8 worm cellular contexts compared by ENCODE assay signal in genomic region chrIV:7789521-7789949, ce11.
TF ChIP-seq lines count a peak whose summit lies in the region.

TSS of gene imp-3 (minus strand) at chrIV:7789613.

TF ChIP-seq in whole organism, L1 larva, 84 proteins besides CTCF, POLR2A, EP300 and RAD21 (continues in another document):
- peak; percentile 32 for TF ChIP-seq unc-130 (tag; optimal IDR thresholded peaks at IDR 0.05; lab: Kevin White, UChicago)
- TF ChIP-seq fkh-8 (tag; optimal IDR thresholded peaks at IDR 0.05; lab: Kevin White, UChicago), result no peak
- TF ChIP-seq snu-23 (GFP tag; optimal IDR thresholded peaks at IDR 0.05; lab: Kevin White, UChicago), result peak; percentile 57
- TF ChIP-seq jun-1 (tag; optimal IDR thresholded peaks at IDR 0.05; lab: Kevin White, UChicago), result no peak
- TF ChIP-seq elt-3 (tag; optimal IDR thresholded peaks at IDR 0.05; lab: Kevin White, UChicago), result peak in 3 of 6 experiments; percentile 12 to 56 (median 15)
- TF ChIP-seq mdl-1 (tag; optimal IDR thresholded peaks at IDR 0.05; lab: Kevin White, UChicago), result peak in 1 of 2 experiments; percentile 78
- no peak for TF ChIP-seq F16B12.6 (tag; optimal IDR thresholded peaks at IDR 0.05; lab: Kevin White, UChicago)
- TF ChIP-seq hpl-2 (GFP tag; optimal IDR thresholded peaks at IDR 0.05; lab: Kevin White, UChicago), result no peak
- TF ChIP-seq rnt-1 (tag; optimal IDR thresholded peaks at IDR 0.05; lab: Kevin White, UChicago), result peak; percentile 31
- no peak for TF ChIP-seq nhr-11 (tag; optimal IDR thresholded peaks at IDR 0.05; lab: Kevin White, UChicago)
- TF ChIP-seq xbp-1 (tag; optimal IDR thresholded peaks at IDR 0.05; lab: Kevin White, UChicago), result peak; percentile 7

TF ChIP-seq in whole organism, L2 larva, 48 proteins besides CTCF, POLR2A, EP300 and RAD21 (continues in another document):
- TF ChIP-seq nhr-25 (tag; optimal IDR thresholded peaks at IDR 0.05; lab: Kevin White, UChicago), result peak; percentile 65
- TF ChIP-seq nhr-6 (tag; optimal IDR thresholded peaks at IDR 0.05; lab: Kevin White, UChicago), result peak; percentile 32
- TF ChIP-seq sem-4 (tag; optimal IDR thresholded peaks at IDR 0.05; lab: Kevin White, UChicago), result no peak
- no peak for TF ChIP-seq snpc-4 (tag; optimal IDR thresholded peaks at IDR 0.05; lab: Kevin White, UChicago)
- TF ChIP-seq nhr-23 (tag; optimal IDR thresholded peaks at IDR 0.05; lab: Kevin White, UChicago), result no peak
- no peak for TF ChIP-seq ceh-16 (tag; optimal IDR thresholded peaks at IDR 0.05; lab: Kevin White, UChicago)
- no peak for TF ChIP-seq elt-1 (tag; optimal IDR thresholded peaks at IDR 0.05; lab: Kevin White, UChicago)
- no peak for TF ChIP-seq ztf-4 (tag; optimal IDR thresholded peaks at IDR 0.05; lab: Kevin White, UChicago)
- TF ChIP-seq zag-1 (tag; optimal IDR thresholded peaks at IDR 0.05; lab: Kevin White, UChicago), result no peak
- no peak for TF ChIP-seq nhr-11 (tag; optimal IDR thresholded peaks at IDR 0.05; lab: Kevin White, UChicago)
- TF ChIP-seq peb-1 (tag; optimal IDR thresholded peaks at IDR 0.05; lab: Kevin White, UChicago), result no peak
- TF ChIP-seq sma-3 (GFP tag; optimal IDR thresholded peaks at IDR 0.05; lab: Kevin White, UChicago), result peak; percentile 61

TF ChIP-seq in whole organism, L3 larva, 47 proteins besides CTCF, POLR2A, EP300 and RAD21 (continues in another document):
- TF ChIP-seq elt-2 (tag; optimal IDR thresholded peaks at IDR 0.05; lab: Kevin White, UChicago) (peak; percentile 48), nhr-25 (tag; optimal IDR thresholded peaks at IDR 0.05; lab: Kevin White, UChicago) (peak; percentile 43), ZK546.5 (tag; optimal IDR thresholded peaks at IDR 0.05; lab: Kevin White, UChicago) (no peak), daf-12 (tag; optimal IDR thresholded peaks at IDR 0.05; lab: Kevin White, UChicago) (no peak), unc-39 (tag; optimal IDR thresholded peaks at IDR 0.05; lab: Kevin White, UChicago) (no peak), unc-62 (GFP tag; optimal IDR thresholded peaks at IDR 0.05; lab: Kevin White, UChicago) (no peak), skn-1 (tag; optimal IDR thresholded peaks at IDR 0.05; lab: Kevin White, UChicago) (no peak), nhr-67 (tag; optimal IDR thresholded peaks at IDR 0.05; lab: Kevin White, UChicago) (no peak), lsy-12 (tag; optimal IDR thresholded peaks at IDR 0.05; lab: Kevin White, UChicago) (peak; percentile 46), fos-1 (tag; optimal IDR thresholded peaks at IDR 0.05; lab: Kevin White, UChicago) (no peak), egl-27 (tag; optimal IDR thresholded peaks at IDR 0.05; lab: Kevin White, UChicago) (no peak), nhr-77 (tag; optimal IDR thresholded peaks at IDR 0.05; lab: Kevin White, UChicago) (no peak), eor-1 (tag; optimal IDR thresholded peaks at IDR 0.05; lab: Kevin White, UChicago) (no peak)

TF ChIP-seq in whole organism, L4 larva, 104 proteins besides CTCF, POLR2A, EP300 and RAD21 (continues in another document):
- no peak for TF ChIP-seq ceh-82 (tag; optimal IDR thresholded peaks at IDR 0.05; lab: Kevin White, UChicago)
- TF ChIP-seq hlh-11 (tag; optimal IDR thresholded peaks at IDR 0.05; lab: Kevin White, UChicago), result peak; percentile 67
- no peak for TF ChIP-seq ceh-62 (tag; optimal IDR thresholded peaks at IDR 0.05; lab: Kevin White, UChicago)
- TF ChIP-seq mep-1 (tag; optimal IDR thresholded peaks at IDR 0.05; lab: Kevin White, UChicago), result peak; percentile 77
- 0 out of 2 replicates have a peak, but pooled peaks have one; percentile 30 for TF ChIP-seq php-3 (GFP tag; IDR thresholded peaks at IDR 0.05; lab: Robert Waterston, UW)
- TF ChIP-seq unc-130 (GFP tag; optimal IDR thresholded peaks at IDR 0.05; lab: Kevin White, UChicago), result no peak
- peak; percentile 35 for TF ChIP-seq nhr-102 (tag; optimal IDR thresholded peaks at IDR 0.05; lab: Kevin White, UChicago)
- TF ChIP-seq F10B5.3 (tag; optimal IDR thresholded peaks at IDR 0.05; lab: Kevin White, UChicago), result no peak
- peak in 1 of 2 experiments; percentile 53 for TF ChIP-seq hif-1 (tag; optimal IDR thresholded peaks at IDR 0.05; lab: Kevin White, UChicago)
- peak; percentile 36 for TF ChIP-seq gei-8 (GFP tag; optimal IDR thresholded peaks at IDR 0.05; lab: Kevin White, UChicago)
- peak; percentile 84 for TF ChIP-seq mxl-3 (GFP tag; optimal IDR thresholded peaks at IDR 0.05; lab: Kevin White, UChicago)
- TF ChIP-seq ama-1 (optimal IDR thresholded peaks at IDR 0.05; lab: Kevin White, UChicago), result peak; percentile 97

TF ChIP-seq in whole organism, early embryonic, 17 proteins besides CTCF, POLR2A, EP300 and RAD21:
- TF ChIP-seq sea-1 (GFP tag; conservative IDR thresholded peaks at IDR 0.05; lab: Robert Waterston, UW), result 0 out of 2 replicates have a peak, but pooled peaks have one; percentile 21
- no peak for TF ChIP-seq ceh-13 (GFP tag; optimal IDR thresholded peaks at IDR 0.05; lab: Kevin White, UChicago)
- no peak for TF ChIP-seq tra-4 (tag; optimal IDR thresholded peaks at IDR 0.05; lab: Kevin White, UChicago)
- peak; percentile 67 for TF ChIP-seq ama-1 (optimal IDR thresholded peaks at IDR 0.05; lab: Kevin White, UChicago)
- TF ChIP-seq F13C5.2 (tag; optimal IDR thresholded peaks at IDR 0.05; lab: Kevin White, UChicago), result no peak
- TF ChIP-seq ets-7 (tag; optimal IDR thresholded peaks at IDR 0.05; lab: Kevin White, UChicago), result no peak
- TF ChIP-seq flt-1 (GFP tag; IDR thresholded peaks at IDR 0.05; lab: Robert Waterston, UW), result no peak
- TF ChIP-seq hnd-1 (tag; optimal IDR thresholded peaks at IDR 0.05; lab: Kevin White, UChicago), result no peak
- no peak for TF ChIP-seq scrt-1 (GFP tag; IDR thresholded peaks at IDR 0.05; lab: Robert Waterston, UW)
- no peak for TF ChIP-seq hmbx-1 (tag; optimal IDR thresholded peaks at IDR 0.05; lab: Kevin White, UChicago)
- TF ChIP-seq B0310.2 (tag; optimal IDR thresholded peaks at IDR 0.05; lab: Kevin White, UChicago), result no peak
- no peak for TF ChIP-seq hmg-4 (GFP tag; optimal IDR thresholded peaks at IDR 0.05; lab: Kevin White, UChicago)
- TF ChIP-seq tbx-11 (GFP tag; IDR thresholded peaks at IDR 0.05; lab: Robert Waterston, UW), result no peak

TF ChIP-seq in whole organism, late embryonic, 69 proteins besides CTCF, POLR2A, EP300 and RAD21:
- peak; percentile 5 for TF ChIP-seq lin-11 (tag; optimal IDR thresholded peaks at IDR 0.05; lab: Kevin White, UChicago)
- peak; percentile 54 for TF ChIP-seq ama-1 (optimal IDR thresholded peaks at IDR 0.05; lab: Kevin White, UChicago)
- peak; percentile 22 for TF ChIP-seq ceh-48 (tag; optimal IDR thresholded peaks at IDR 0.05; lab: Kevin White, UChicago)
- no peak for TF ChIP-seq lim-6 (tag; optimal IDR thresholded peaks at IDR 0.05; lab: Kevin White, UChicago)
- TF ChIP-seq ceh-34 (tag; optimal IDR thresholded peaks at IDR 0.05; lab: Kevin White, UChicago), result peak; percentile 1
- no peak for TF ChIP-seq sox-2 (GFP tag; IDR thresholded peaks at IDR 0.05; lab: Robert Waterston, UW)
- TF ChIP-seq hlh-15 (tag; optimal IDR thresholded peaks at IDR 0.05; lab: Kevin White, UChicago), result no peak
- no peak for TF ChIP-seq madf-2 (tag; optimal IDR thresholded peaks at IDR 0.05; lab: Kevin White, UChicago)
- TF ChIP-seq hlh-30 (tag; optimal IDR thresholded peaks at IDR 0.05; lab: Kevin White, UChicago; ENCODE audit: insufficient read depth), result peak; percentile 12
TF ChIP-seq in whole organism, late embryonic: peak in this region for 5.

TF ChIP-seq in whole organism, mixed stage, embryonic, 35 proteins besides CTCF, POLR2A, EP300 and RAD21:
- TF ChIP-seq lin-13 (tag; optimal IDR thresholded peaks at IDR 0.05; lab: Kevin White, UChicago) (no peak), hlh-1 (tag; optimal IDR thresholded peaks at IDR 0.05; lab: Kevin White, UChicago) (peak; percentile 7), sem-2 (GFP tag; optimal IDR thresholded peaks at IDR 0.05; lab: Kevin White, UChicago) (peak; percentile 17), lsy-2 (tag; optimal IDR thresholded peaks at IDR 0.05; lab: Kevin White, UChicago) (peak; percentile 25)

TF ChIP-seq in whole organism, young adult, 124 proteins besides CTCF, POLR2A, EP300 and RAD21 (continues in another document):
- no peak for TF ChIP-seq ccch-3 (GFP tag; optimal IDR thresholded peaks at IDR 0.05; lab: Kevin White, UChicago)
- peak; percentile 73 for TF ChIP-seq mcd-1 (GFP tag; IDR thresholded peaks at IDR 0.05; lab: Robert Waterston, UW)
- peak; percentile 35; the same call in 1 of the 2 replicates for TF ChIP-seq aptf-3 (GFP tag; IDR thresholded peaks at IDR 0.05; lab: Robert Waterston, UW)
- TF ChIP-seq mes-4 (tag; optimal IDR thresholded peaks at IDR 0.05; lab: Kevin White, UChicago), result no peak
- TF ChIP-seq zfh-2 (GFP tag; conservative IDR thresholded peaks at IDR 0.05; lab: Robert Waterston, UW), result no peak
- peak; percentile 77 for TF ChIP-seq lin-26 (GFP tag; IDR thresholded peaks at IDR 0.05; lab: Robert Waterston, UW)
- TF ChIP-seq Y56A3A.18 (GFP tag; IDR thresholded peaks at IDR 0.05; lab: Robert Waterston, UW), result peak; percentile 56; the same call in 1 of the 2 replicates
- peak; percentile 1 for TF ChIP-seq gei-17 (GFP tag; optimal IDR thresholded peaks at IDR 0.05; lab: Kevin White, UChicago)
- TF ChIP-seq lin-40 (tag; optimal IDR thresholded peaks at IDR 0.05; lab: Kevin White, UChicago), result peak; percentile 60
- peak; percentile 66 for TF ChIP-seq zim-3 (tag; optimal IDR thresholded peaks at IDR 0.05; lab: Kevin White, UChicago)
- TF ChIP-seq Y67H2A.10 (GFP tag; conservative IDR thresholded peaks at IDR 0.05; lab: Robert Waterston, UW), result peak; percentile 33
- TF ChIP-seq fkh-3 (tag; optimal IDR thresholded peaks at IDR 0.05; lab: Kevin White, UChicago), result no peak
- peak; percentile 88 for TF ChIP-seq athp-1 (tag; optimal IDR thresholded peaks at IDR 0.05; lab: Kevin White, UChicago)
- TF ChIP-seq lsl-1 (GFP tag; optimal IDR thresholded peaks at IDR 0.05; lab: Kevin White, UChicago), result peak; percentile 9
- no peak for TF ChIP-seq F37B4.10 (GFP tag; IDR thresholded peaks at IDR 0.05; lab: Robert Waterston, UW)
- TF ChIP-seq akir-1 (GFP tag; optimal IDR thresholded peaks at IDR 0.05; lab: Kevin White, UChicago), result no peak
- TF ChIP-seq F23B12.7 (tag; optimal IDR thresholded peaks at IDR 0.05; lab: Kevin White, UChicago; ENCODE audit: insufficient read depth), result no peak
- TF ChIP-seq rec-8 (tag; optimal IDR thresholded peaks at IDR 0.05; lab: Kevin White, UChicago), result no peak
- no peak for TF ChIP-seq ztf-26 (tag; optimal IDR thresholded peaks at IDR 0.05; lab: Kevin White, UChicago)
- TF ChIP-seq nhr-120 (GFP tag; IDR thresholded peaks at IDR 0.05; lab: Robert Waterston, UW), result no peak
- TF ChIP-seq sdz-38 (tag; optimal IDR thresholded peaks at IDR 0.05; lab: Kevin White, UChicago), result no peak
- peak; percentile 95 for TF ChIP-seq ama-1 (optimal IDR thresholded peaks at IDR 0.05; lab: Kevin White, UChicago)
- TF ChIP-seq ama-1 (GFP tag; optimal IDR thresholded peaks at IDR 0.05; lab: Kevin White, UChicago), result peak; percentile 51 to 81
- no peak for TF ChIP-seq mel-28 (tag; optimal IDR thresholded peaks at IDR 0.05; lab: Kevin White, UChicago; ENCODE audit: borderline replicate concordance)
- no peak for TF ChIP-seq B0261.1 (tag; optimal IDR thresholded peaks at IDR 0.05; lab: Kevin White, UChicago)
- 0 out of 2 replicates have a peak, but pooled peaks have one; percentile 38 for TF ChIP-seq F33H1.4 (GFP tag; IDR thresholded peaks at IDR 0.05; lab: Robert Waterston, UW)
- no peak for TF ChIP-seq nhr-90 (tag; optimal IDR thresholded peaks at IDR 0.05; lab: Kevin White, UChicago)
